Fruit fly (Drosophila melanogaster): ENCODE data around the gene CG3226.

CG3226 gene

dm6 chrX:6696467-6696866, 42.4 kb upstream of the CG3226 start (continued):
- TF ChIP-seq Bteb2 (GFP tag; optimal IDR thresholded peaks at IDR 0.05) (peak; percentile 43), mirr (GFP tag; optimal IDR thresholded peaks at IDR 0.05) (peak; percentile 35), Sry-δ (GFP tag; optimal IDR thresholded peaks at IDR 0.05) (peak; percentile 16), CG3163 (GFP tag; optimal IDR thresholded peaks at IDR 0.05) (peak; percentile 18), CG10321 (GFP tag; IDR thresholded peaks at IDR 0.05) (0 out of 2 replicates have a peak, but pooled peaks have one; percentile 33), Side (GFP tag; optimal IDR thresholded peaks at IDR 0.05) (peak; percentile 58), disco-r (GFP tag; optimal IDR thresholded peaks at IDR 0.05) (peak; percentile 29), NC2α (GFP tag; optimal IDR thresholded peaks at IDR 0.05) (no peak), Atf6 (GFP tag; IDR thresholded peaks at IDR 0.05) (peak; percentile 87), Nf-YB (GFP tag; optimal IDR thresholded peaks at IDR 0.05) (peak; percentile 50), Oaz (GFP tag; IDR thresholded peaks at IDR 0.05) (peak; percentile 32; the same call in 1 of the 2 replicates), CG32772 (GFP tag; IDR thresholded peaks at IDR 0.05) (peak; percentile 54), stwl (tag; optimal IDR thresholded peaks at IDR 0.05) (no peak), btn (GFP tag; optimal IDR thresholded peaks at IDR 0.05) (no peak), CG12219 (GFP tag; optimal IDR thresholded peaks at IDR 0.05) (peak; percentile 46), Hr51 (GFP tag; optimal IDR thresholded peaks at IDR 0.05) (peak; percentile 32 to 71), Stat92E (GFP tag; optimal IDR thresholded peaks at IDR 0.05) (no peak), Spps (tag; optimal IDR thresholded peaks at IDR 0.05) (peak; percentile 22), pzg (GFP tag; optimal IDR thresholded peaks at IDR 0.05) (no peak), CG10267 (tag; optimal IDR thresholded peaks at IDR 0.05) (peak; percentile 50), br (optimal IDR thresholded peaks at IDR 0.05) (no peak), HHEX (GFP tag; optimal IDR thresholded peaks at IDR 0.05) (peak; percentile 69), inv (GFP tag; IDR thresholded peaks at IDR 0.05; ENCODE audit: partially characterized antibody) (no peak), tgo (GFP tag; IDR thresholded peaks at IDR 0.05) (peak; percentile 67; the same call in 1 of the 3 replicates), CrebB (tag; optimal IDR thresholded peaks at IDR 0.05) (peak; percentile 28), CG8924 (tag; optimal IDR thresholded peaks at IDR 0.05) (peak; percentile 72), CG31441 (GFP tag; IDR thresholded peaks at IDR 0.05) (peak; percentile 75), CG12155 (GFP tag; optimal IDR thresholded peaks at IDR 0.05) (peak; percentile 52), amos (GFP tag; IDR thresholded peaks at IDR 0.05; ENCODE audit: partially characterized antibody) (no peak), prd (optimal IDR thresholded peaks at IDR 0.05) (no peak), prd (GFP tag; IDR thresholded peaks at IDR 0.05) (peak; percentile 63), wdn (GFP tag; IDR thresholded peaks at IDR 0.05) (no peak), CG17361 (GFP tag; IDR thresholded peaks at IDR 0.05) (peak; percentile 72), CG7271 (tag; optimal IDR thresholded peaks at IDR 0.05) (no peak), hth (optimal IDR thresholded peaks at IDR 0.05) (no peak), CG7357 (GFP tag; IDR thresholded peaks at IDR 0.05) (no peak), ftz-f1 (GFP tag; optimal IDR thresholded peaks at IDR 0.05) (no peak), phol (tag; optimal IDR thresholded peaks at IDR 0.05) (peak; percentile 59), vnd (GFP tag; IDR thresholded peaks at IDR 0.05; ENCODE audit: partially characterized antibody) (no peak), kah (GFP tag; optimal IDR thresholded peaks at IDR 0.05) (peak; percentile 10), unpg (GFP tag; optimal IDR thresholded peaks at IDR 0.05) (peak; percentile 75), Scr (GFP tag; IDR thresholded peaks at IDR 0.05; ENCODE audit: partially characterized antibody) (no peak), Camta (GFP tag; optimal IDR thresholded peaks at IDR 0.05) (peak; percentile 40), CG14050 (GFP tag; IDR thresholded peaks at IDR 0.05) (peak; percentile 64), CG4707 (GFP tag; optimal IDR thresholded peaks at IDR 0.05) (peak; percentile 26), insv (GFP tag; optimal IDR thresholded peaks at IDR 0.05) (peak in 1 of 2 experiments; percentile 31), CG43689 (GFP tag; IDR thresholded peaks at IDR 0.05) (0 out of 2 replicates have a peak, but pooled peaks have one; percentile 21), CG9609 (GFP tag; optimal IDR thresholded peaks at IDR 0.05) (peak; percentile 22), so (GFP tag; IDR thresholded peaks at IDR 0.05) (peak; percentile 80; the same call in 2 of the 3 replicates), usp (GFP tag; optimal IDR thresholded peaks at IDR 0.05) (no peak), CG8388 (GFP tag; optimal IDR thresholded peaks at IDR 0.05) (peak; percentile 57)

All from whole organism, embryonic.